Worm (Caenorhabditis elegans) whole organism, young adult: Measurements from ENCODE around the gene egl-20.

Experiments used
- F57A8.1 ChIP-seq: fragments of 200-800 bp; sonication (Bioruptor generic); optimal IDR thresholded peaks from 2 replicates; lab custom pipeline; 2018; ENCODE audit warnings: mild to moderate bottlenecking, missing genetic modification characterization, moderate library complexity, missing compliant biosample characterization
- ama-1 ChIP-seq, 3 experiments: fragments of 150-350 bp in 1 of 3; sonication (generic microtip) in 2 of 3; optimal IDR thresholded peaks; 2 replicates each; lab custom pipeline; 2014 to 2018; ENCODE audit warnings: missing biosample characterization in 2 of 3, missing genetic modification characterization in 2 of 3, missing genetic modification reagents in 2 of 3
- lsy-27 ChIP-seq: sonication (generic microtip); optimal IDR thresholded peaks from 2 replicates; lab custom pipeline; 2017; ENCODE audit warnings: missing genetic modification characterization, mild to moderate bottlenecking, missing compliant biosample characterization, antibody characterized with exemption, missing genotype, borderline replicate concordance; ENCODE audit not compliant: insufficient read depth
- madf-6 ChIP-seq: fragments of 200-800 bp; sonication (Bioruptor generic); IDR thresholded peaks from 2 replicates; pipeline ENCODE4 v1.3.6; 2022; ENCODE audit warnings: missing genetic modification reagents, missing genetic modification characterization, missing compliant biosample characterization
- ztf-22 ChIP-seq: fragments of 200-800 bp; sonication (Bioruptor generic); optimal IDR thresholded peaks from 2 replicates; lab custom pipeline; 2018; ENCODE audit warnings: mild to moderate bottlenecking, missing genetic modification characterization, moderate library complexity, missing compliant biosample characterization

DNA sequence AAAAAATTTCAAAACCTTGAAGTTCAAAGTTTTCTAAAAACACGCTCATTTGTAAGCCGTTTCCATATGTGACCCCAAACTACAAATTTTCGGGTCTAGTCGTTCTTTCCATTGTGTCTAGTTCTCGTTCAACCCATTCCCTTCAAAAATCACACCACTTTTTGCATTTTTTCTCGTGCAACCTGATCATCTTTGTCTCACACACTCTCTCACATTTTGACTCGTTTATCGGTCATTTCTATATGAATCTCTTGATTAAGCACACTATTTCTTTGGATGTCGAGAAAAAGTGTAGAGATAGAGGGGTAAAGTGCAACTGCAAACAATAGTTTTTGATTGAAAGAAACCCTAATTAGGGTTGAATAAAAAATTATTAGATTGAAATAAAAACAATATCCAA is 11.8 kb downstream of the egl-20 start:
- TF ChIP-seq lsy-27 (tag; lab: Kevin White, UChicago) (no peak), ztf-22 (no peak), ama-1 (optimal IDR thresholded peaks at IDR 0.05; lab: Kevin White, UChicago) (no peak), ama-1 (GFP tag; optimal IDR thresholded peaks at IDR 0.05; lab: Kevin White, UChicago) (no peak), madf-6 (GFP tag; lab: Robert Waterston, UW) (no peak), F57A8.1 (GFP tag; lab: Kevin White, UChicago) (no peak)
